Worm (Caenorhabditis elegans): ENCODE results near the gene kin-29.

The kin-29 gene

ce11 chrX:2890041-2890650, 37.9 kb upstream of the kin-29 start (continued):
- TF ChIP-seq zag-1 (tag; optimal IDR thresholded peaks at IDR 0.05) (no peak), lin-1 (GFP tag; IDR thresholded peaks at IDR 0.05) (no peak), ZK337.2 (GFP tag; IDR thresholded peaks at IDR 0.05) (no peak), lin-38 (GFP tag; IDR thresholded peaks at IDR 0.05) (no peak), Y48G9A.11 (GFP tag; IDR thresholded peaks at IDR 0.05) (0 out of 2 replicates have a peak, but pooled peaks have one; percentile 16), R02D3.7 (tag; optimal IDR thresholded peaks at IDR 0.05) (no peak), egl-43 (GFP tag; IDR thresholded peaks at IDR 0.05) (no peak), ztf-11 (tag; optimal IDR thresholded peaks at IDR 0.05) (no peak), F44E2.7 (GFP tag; IDR thresholded peaks at IDR 0.05) (no peak), snpc-1.2 (GFP tag; IDR thresholded peaks at IDR 0.05) (no peak), fkh-10 (GFP tag; optimal IDR thresholded peaks at IDR 0.05) (no peak), madf-9 (GFP tag; conservative IDR thresholded peaks at IDR 0.05) (no peak), nhr-48 (tag; optimal IDR thresholded peaks at IDR 0.05) (peak; percentile 12), tra-1 (GFP tag; IDR thresholded peaks at IDR 0.05) (peak; percentile 14; the same call in 1 of the 2 replicates), ceh-62 (tag; optimal IDR thresholded peaks at IDR 0.05) (no peak), T26A8.4 (GFP tag; IDR thresholded peaks at IDR 0.05) (peak; percentile 80), F26F4.8 (GFP tag; conservative IDR thresholded peaks at IDR 0.05) (no peak), nhr-111 (GFP tag; optimal IDR thresholded peaks at IDR 0.05) (no peak), ceh-20 (GFP tag; IDR thresholded peaks at IDR 0.05) (0 out of 2 replicates have a peak, but pooled peaks have one; percentile 48), hif-1 (tag; optimal IDR thresholded peaks at IDR 0.05) (peak in 1 of 2 experiments; percentile 4), fos-1 (tag; optimal IDR thresholded peaks at IDR 0.05) (no peak), lir-3 (tag; optimal IDR thresholded peaks at IDR 0.05) (no peak), dmd-9 (GFP tag; IDR thresholded peaks at IDR 0.05) (no peak), jun-1 (tag; optimal IDR thresholded peaks at IDR 0.05) (no peak), lim-7 (GFP tag; IDR thresholded peaks at IDR 0.05) (no peak), zfp-3 (GFP tag; conservative IDR thresholded peaks at IDR 0.05) (peak; percentile 80), nhr-42 (GFP tag; IDR thresholded peaks at IDR 0.05) (no peak), hlh-30 (tag; optimal IDR thresholded peaks at IDR 0.05; ENCODE audit: insufficient read depth) (peak; percentile 21), aha-1 (tag) (peak; percentile 65)

ce11 chrX:2885318-2885908, 33.2 kb upstream of the kin-29 start, which contains the start of gene vang-1:
TSS of gene vang-1 (plus strand) at chrX:2885858.
- TF ChIP-seq D1046.2 (GFP tag; IDR thresholded peaks at IDR 0.05), result peak; percentile 74; the same call in 1 of the 2 replicates
- peak; percentile 43 for TF ChIP-seq set-16 (GFP tag; IDR thresholded peaks at IDR 0.05)
- peak; percentile 66; the same call in 1 of the 2 replicates for TF ChIP-seq hmg-1.1 (GFP tag; IDR thresholded peaks at IDR 0.05)
- TF ChIP-seq spr-1 (tag; optimal IDR thresholded peaks at IDR 0.05), result no peak
- peak; percentile 98 for TF ChIP-seq aha-1 (tag)
- 0 out of 2 replicates have a peak, but pooled peaks have one; percentile 43 for TF ChIP-seq egl-43 (GFP tag; IDR thresholded peaks at IDR 0.05)
- TF ChIP-seq unc-39 (tag; optimal IDR thresholded peaks at IDR 0.05), result no peak
- peak; percentile 55 for TF ChIP-seq mes-2 (tag; optimal IDR thresholded peaks at IDR 0.05; ENCODE audit: poor library complexity, severe bottlenecking)
- TF ChIP-seq mep-1 (tag; optimal IDR thresholded peaks at IDR 0.05), result peak; percentile 58
- no peak for TF ChIP-seq lin-29 (GFP tag; IDR thresholded peaks at IDR 0.05)
- peak; percentile 37 for TF ChIP-seq rbr-2 (tag; optimal IDR thresholded peaks at IDR 0.05)

Data from whole organism, L4 larva.